Worm (Caenorhabditis elegans): Measurements from ENCODE around the gene F41C3.2.

Gene F41C3.2

DNA sequence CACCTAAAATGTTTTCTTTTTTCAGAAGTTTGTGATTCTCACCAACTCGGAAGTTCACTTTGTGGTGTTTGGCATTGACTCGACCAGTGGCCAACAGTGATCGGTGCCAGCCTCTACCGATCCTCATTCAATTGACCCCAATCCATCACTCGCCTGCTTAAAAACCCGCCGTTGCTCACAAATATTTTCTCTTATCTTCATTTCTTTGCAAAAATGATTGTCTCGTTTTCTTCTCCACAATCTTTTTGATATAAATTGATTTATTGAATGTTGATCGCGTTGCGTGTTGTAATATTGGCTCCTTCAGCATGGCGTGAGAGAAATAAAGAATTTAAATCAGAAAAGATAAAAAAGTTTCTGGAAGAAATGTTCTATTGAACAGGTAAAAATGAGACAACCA lies 13.2 kb upstream of the F41C3.2 start:
- no peak for TF ChIP-seq F13C5.2 (tag; optimal IDR thresholded peaks at IDR 0.05)
- TF ChIP-seq tbx-11 (GFP tag; IDR thresholded peaks at IDR 0.05) = no peak
- TF ChIP-seq ama-1 (optimal IDR thresholded peaks at IDR 0.05) = no peak
- TF ChIP-seq tbx-37 (GFP tag; conservative IDR thresholded peaks at IDR 0.05) = no peak

DNA sequence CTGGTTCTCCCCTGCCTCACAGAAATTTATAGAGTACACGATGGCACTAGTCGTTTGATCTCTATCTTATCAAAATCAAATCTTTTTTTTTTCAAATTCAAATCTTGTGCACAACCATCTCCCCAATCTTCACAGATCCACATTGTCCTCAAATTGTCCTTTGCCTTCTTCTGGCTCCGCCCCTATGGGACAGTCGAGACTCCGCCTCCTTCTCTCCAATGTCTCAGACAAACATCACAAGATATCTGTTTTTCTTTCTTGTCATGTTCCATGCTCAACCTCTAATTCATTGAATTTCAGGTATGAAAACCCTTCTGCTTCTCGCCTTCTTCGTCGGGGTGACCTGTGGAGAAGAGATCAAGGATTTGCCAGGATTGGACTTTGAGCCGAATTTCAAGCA lies 12.4 kb upstream of the F41C3.2 start, which contains the start of gene ctsa-1.1:
Gene ctsa-1.1, plus strand, starts transcription at position 301 of the 400 bp plus-strand sequence.
- TF ChIP-seq sea-1 (GFP tag; conservative IDR thresholded peaks at IDR 0.05) = no peak

DNA sequence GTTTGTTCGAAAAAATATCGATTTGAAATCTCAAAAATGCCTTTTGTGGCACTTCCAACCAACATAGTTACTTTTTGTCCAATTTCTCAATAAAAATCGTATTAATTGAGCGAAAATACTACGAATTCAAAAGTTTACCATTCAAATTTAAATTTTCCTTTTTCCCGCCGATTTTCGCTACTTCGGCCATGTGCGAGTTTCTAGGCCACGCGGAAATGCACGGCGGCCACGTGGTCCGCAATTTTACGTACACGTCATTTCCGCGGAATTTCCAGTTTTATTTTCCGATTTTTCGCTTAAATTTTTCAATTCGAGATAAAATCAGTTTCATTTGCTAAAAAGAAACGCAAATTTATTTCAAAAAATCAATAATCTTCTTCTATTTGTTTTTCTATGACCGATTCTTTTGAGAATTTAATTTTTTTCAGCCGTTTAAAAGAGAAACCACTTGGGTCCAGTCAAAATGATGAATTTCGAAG lies 9.7 kb upstream of the F41C3.2 start, which contains the start of gene eas-1:
Gene eas-1, plus strand, starts transcription at position 429 of the 479 bp plus-strand sequence.
- peak; percentile 92 for TF ChIP-seq tbx-37 (GFP tag; conservative IDR thresholded peaks at IDR 0.05)
- TF ChIP-seq hmg-4 (GFP tag; optimal IDR thresholded peaks at IDR 0.05) = peak; percentile 69
- TF ChIP-seq flt-1 (GFP tag; IDR thresholded peaks at IDR 0.05) = no peak
- peak; percentile 49 for TF ChIP-seq ets-7 (tag; optimal IDR thresholded peaks at IDR 0.05)
- peak; percentile 40 for TF ChIP-seq F13C5.2 (tag; optimal IDR thresholded peaks at IDR 0.05)
- TF ChIP-seq pes-1 (GFP tag; IDR thresholded peaks at IDR 0.05) = peak; percentile 71; the same call in 1 of the 2 replicates

ce11 chrII:4741527-4742187 lies 8.1 kb upstream of the F41C3.2 start, which contains the start of gene acs-11:
acs-11 (plus strand) TSS chrII:4742137.
- TF ChIP-seq hmg-4 (GFP tag; optimal IDR thresholded peaks at IDR 0.05) = no peak
- no peak for TF ChIP-seq pes-1 (GFP tag; IDR thresholded peaks at IDR 0.05)
- no peak for TF ChIP-seq F13C5.2 (tag; optimal IDR thresholded peaks at IDR 0.05)
- TF ChIP-seq tra-4 (tag; optimal IDR thresholded peaks at IDR 0.05) = no peak
- no peak for TF ChIP-seq ceh-36 (tag; optimal IDR thresholded peaks at IDR 0.05)
- no peak for TF ChIP-seq B0310.2 (tag; optimal IDR thresholded peaks at IDR 0.05)
- no peak for TF ChIP-seq hnd-1 (tag; optimal IDR thresholded peaks at IDR 0.05)
- TF ChIP-seq flt-1 (GFP tag; IDR thresholded peaks at IDR 0.05) = no peak
- no peak for TF ChIP-seq ceh-13 (GFP tag; optimal IDR thresholded peaks at IDR 0.05)
- TF ChIP-seq tbx-37 (GFP tag; conservative IDR thresholded peaks at IDR 0.05) = no peak
- TF ChIP-seq ama-1 (optimal IDR thresholded peaks at IDR 0.05) = no peak

DNA sequence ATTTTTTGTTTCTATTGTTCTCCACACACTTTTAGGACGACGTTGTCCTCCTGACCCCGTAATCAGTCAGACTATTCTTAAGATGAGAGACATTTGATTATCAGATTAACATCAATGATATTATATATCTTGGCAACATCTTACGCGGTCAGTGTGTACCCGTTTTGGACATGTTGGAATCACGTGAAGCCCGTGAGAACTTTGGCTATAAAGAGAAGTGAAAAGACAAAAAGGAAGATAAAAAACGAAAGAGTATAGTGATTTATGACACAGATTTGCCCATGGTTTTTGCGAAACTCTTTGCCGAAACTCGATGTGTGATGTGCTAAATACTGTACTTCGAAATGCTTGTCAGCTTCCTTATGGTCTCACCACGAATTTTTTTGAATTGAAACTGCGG lies 4.5 kb upstream of the F41C3.2 start:
- no peak for TF ChIP-seq ets-7 (tag; optimal IDR thresholded peaks at IDR 0.05)
- no peak for TF ChIP-seq tbx-37 (GFP tag; conservative IDR thresholded peaks at IDR 0.05)
- no peak for TF ChIP-seq sea-1 (GFP tag; conservative IDR thresholded peaks at IDR 0.05)
- no peak for TF ChIP-seq hmbx-1 (tag; optimal IDR thresholded peaks at IDR 0.05)
- no peak for TF ChIP-seq hnd-1 (tag; optimal IDR thresholded peaks at IDR 0.05)
- no peak for TF ChIP-seq tbx-11 (GFP tag; IDR thresholded peaks at IDR 0.05)
- no peak for TF ChIP-seq pes-1 (GFP tag; IDR thresholded peaks at IDR 0.05)
- no peak for TF ChIP-seq ama-1 (optimal IDR thresholded peaks at IDR 0.05)
- no peak for TF ChIP-seq flt-1 (GFP tag; IDR thresholded peaks at IDR 0.05)
- no peak for TF ChIP-seq tra-4 (tag; optimal IDR thresholded peaks at IDR 0.05)
- TF ChIP-seq ceh-36 (tag; optimal IDR thresholded peaks at IDR 0.05) = no peak
- TF ChIP-seq hmg-4 (GFP tag; optimal IDR thresholded peaks at IDR 0.05) = no peak
- TF ChIP-seq scrt-1 (GFP tag; IDR thresholded peaks at IDR 0.05) = no peak
- no peak for TF ChIP-seq ceh-13 (GFP tag; optimal IDR thresholded peaks at IDR 0.05)
- TF ChIP-seq F13C5.2 (tag; optimal IDR thresholded peaks at IDR 0.05) = no peak
- no peak for TF ChIP-seq aly-1 (tag; optimal IDR thresholded peaks at IDR 0.05)

ce11 chrII:4747063-4747462 lies 2.7 kb upstream of the F41C3.2 start:
- TF ChIP-seq hmg-4 (GFP tag; optimal IDR thresholded peaks at IDR 0.05) = no peak
- no peak for TF ChIP-seq ceh-13 (GFP tag; optimal IDR thresholded peaks at IDR 0.05)
- TF ChIP-seq ets-7 (tag; optimal IDR thresholded peaks at IDR 0.05) = no peak
- TF ChIP-seq pes-1 (GFP tag; IDR thresholded peaks at IDR 0.05) = no peak
- no peak for TF ChIP-seq tra-4 (tag; optimal IDR thresholded peaks at IDR 0.05)
- no peak for TF ChIP-seq flt-1 (GFP tag; IDR thresholded peaks at IDR 0.05)
- TF ChIP-seq aly-1 (tag; optimal IDR thresholded peaks at IDR 0.05) = no peak
- no peak for TF ChIP-seq ceh-36 (tag; optimal IDR thresholded peaks at IDR 0.05)
- TF ChIP-seq hmbx-1 (tag; optimal IDR thresholded peaks at IDR 0.05) = no peak
- no peak for TF ChIP-seq tbx-11 (GFP tag; IDR thresholded peaks at IDR 0.05)
- TF ChIP-seq B0310.2 (tag; optimal IDR thresholded peaks at IDR 0.05) = no peak
- no peak for TF ChIP-seq tbx-37 (GFP tag; conservative IDR thresholded peaks at IDR 0.05)
- TF ChIP-seq sea-1 (GFP tag; conservative IDR thresholded peaks at IDR 0.05) = no peak
- no peak for TF ChIP-seq scrt-1 (GFP tag; IDR thresholded peaks at IDR 0.05)
- TF ChIP-seq hnd-1 (tag; optimal IDR thresholded peaks at IDR 0.05) = no peak
- no peak for TF ChIP-seq ama-1 (optimal IDR thresholded peaks at IDR 0.05)
- TF ChIP-seq F13C5.2 (tag; optimal IDR thresholded peaks at IDR 0.05) = no peak

DNA sequence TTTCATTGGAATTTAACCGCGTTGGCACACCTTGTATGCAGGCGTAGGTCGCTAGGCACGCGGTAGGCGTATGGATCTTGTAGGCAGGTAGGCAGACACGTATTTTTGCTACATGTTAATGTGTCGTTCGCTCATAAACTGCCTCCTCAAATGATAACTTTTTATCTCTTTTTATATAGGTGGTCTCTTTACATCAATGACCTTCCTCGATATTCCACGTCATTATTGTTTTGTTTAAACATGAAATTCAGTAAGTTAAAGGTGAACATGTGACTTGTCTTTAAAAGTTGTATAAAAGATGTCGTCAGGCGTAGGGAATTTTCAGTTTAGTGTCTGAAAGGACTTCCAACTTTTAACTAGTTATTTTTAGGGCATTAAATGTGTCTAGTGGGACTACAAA lies 2.1 kb upstream of the F41C3.2 start:
- no peak for TF ChIP-seq tbx-11 (GFP tag; IDR thresholded peaks at IDR 0.05)
- TF ChIP-seq tra-4 (tag; optimal IDR thresholded peaks at IDR 0.05) = no peak
- no peak for TF ChIP-seq flt-1 (GFP tag; IDR thresholded peaks at IDR 0.05)
- TF ChIP-seq hnd-1 (tag; optimal IDR thresholded peaks at IDR 0.05) = no peak
- TF ChIP-seq ceh-36 (tag; optimal IDR thresholded peaks at IDR 0.05) = no peak
- TF ChIP-seq hmbx-1 (tag; optimal IDR thresholded peaks at IDR 0.05) = no peak
- no peak for TF ChIP-seq scrt-1 (GFP tag; IDR thresholded peaks at IDR 0.05)
- no peak for TF ChIP-seq pes-1 (GFP tag; IDR thresholded peaks at IDR 0.05)
- no peak for TF ChIP-seq ama-1 (optimal IDR thresholded peaks at IDR 0.05)
- no peak for TF ChIP-seq F13C5.2 (tag; optimal IDR thresholded peaks at IDR 0.05)
- TF ChIP-seq sea-1 (GFP tag; conservative IDR thresholded peaks at IDR 0.05) = no peak
- no peak for TF ChIP-seq hmg-4 (GFP tag; optimal IDR thresholded peaks at IDR 0.05)
- no peak for TF ChIP-seq tbx-37 (GFP tag; conservative IDR thresholded peaks at IDR 0.05)
- no peak for TF ChIP-seq B0310.2 (tag; optimal IDR thresholded peaks at IDR 0.05)
- no peak for TF ChIP-seq ceh-13 (GFP tag; optimal IDR thresholded peaks at IDR 0.05)
- TF ChIP-seq aly-1 (tag; optimal IDR thresholded peaks at IDR 0.05) = no peak
- TF ChIP-seq ets-7 (tag; optimal IDR thresholded peaks at IDR 0.05) = no peak
